Fruit fly (Drosophila melanogaster): ENCODE measurements around the gene CG31523.

The CG31523 gene

DNA sequence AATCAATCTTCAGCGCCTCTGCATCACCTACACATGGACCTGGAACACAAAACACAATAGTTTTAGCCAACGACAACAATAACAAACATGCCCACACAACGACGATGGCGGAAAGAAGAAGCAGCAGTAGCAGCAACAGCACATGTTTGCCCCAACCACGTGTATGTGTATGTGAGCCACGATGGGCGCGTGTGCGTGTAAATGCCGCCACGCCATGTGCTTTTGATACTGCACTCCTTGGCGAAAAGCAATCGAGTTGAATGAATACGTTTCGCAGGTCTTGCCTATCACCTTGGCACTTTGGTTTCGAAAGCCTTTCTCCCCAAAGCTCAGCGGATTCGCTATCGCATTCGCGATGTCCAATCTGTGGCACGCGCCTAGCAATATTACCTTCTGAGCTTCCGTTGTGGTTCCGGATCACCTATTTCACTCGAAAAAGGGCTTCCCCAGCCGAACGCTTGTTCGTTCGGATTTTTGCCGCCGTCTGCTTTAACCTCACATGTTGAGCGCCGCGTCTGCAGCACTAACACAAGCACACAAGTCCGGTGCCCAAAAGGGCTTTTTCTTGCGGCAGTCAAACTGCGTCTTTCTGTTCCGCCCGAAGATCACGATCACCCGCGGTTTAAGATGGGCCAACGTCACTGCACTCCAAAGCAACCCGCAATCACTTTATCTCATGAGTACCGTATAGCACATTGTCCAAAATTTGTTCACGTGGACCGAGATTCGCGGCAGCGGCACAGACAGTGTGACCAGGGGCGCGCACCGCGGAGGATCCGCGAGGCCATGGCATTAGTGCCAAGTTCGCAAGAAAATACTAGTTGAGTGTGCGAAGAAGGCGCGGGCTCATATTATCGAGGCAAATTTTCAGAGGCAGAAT, 50.2 kb downstream of the CG31523 start, which contains the start of gene srl (continued):
- TF ChIP-seq Hr51 (GFP tag; optimal IDR thresholded peaks at IDR 0.05) = no peak
- TF ChIP-seq stwl (tag; optimal IDR thresholded peaks at IDR 0.05) = peak; percentile 72
- TF ChIP-seq Dbx (GFP tag; IDR thresholded peaks at IDR 0.05) = peak; percentile 32; the same call in 2 of the 3 replicates
- peak; percentile 12; the same call in 1 of the 2 replicates for TF ChIP-seq Xrp1 (GFP tag; IDR thresholded peaks at IDR 0.05)
- TF ChIP-seq Deaf1 (tag; optimal IDR thresholded peaks at IDR 0.05) = peak; percentile 78
- no peak for TF ChIP-seq Chrac-16 (GFP tag; optimal IDR thresholded peaks at IDR 0.05)
- TF ChIP-seq stc (GFP tag; IDR thresholded peaks at IDR 0.05) = no peak
- TF ChIP-seq CG13624 (GFP tag; optimal IDR thresholded peaks at IDR 0.05) = no peak
- TF ChIP-seq CG11695 (GFP tag; IDR thresholded peaks at IDR 0.05) = no peak
- TF ChIP-seq esg (GFP tag; conservative IDR thresholded peaks at IDR 0.05) = no peak
- TF ChIP-seq CG6791 (GFP tag; IDR thresholded peaks at IDR 0.05; ENCODE audit: partially characterized antibody) = peak; percentile 53; the same call in 2 of the 3 replicates
- no peak for TF ChIP-seq CG17612 (GFP tag; IDR thresholded peaks at IDR 0.05)
- no peak for TF ChIP-seq CG31441 (GFP tag; IDR thresholded peaks at IDR 0.05)
- TF ChIP-seq gt (GFP tag; IDR thresholded peaks at IDR 0.05) = no peak
- TF ChIP-seq trem (tag; optimal IDR thresholded peaks at IDR 0.05) = peak; percentile 66
- TF ChIP-seq pfk (GFP tag; optimal IDR thresholded peaks at IDR 0.05) = peak; percentile 13
- TF ChIP-seq Atf-2 (GFP tag; optimal IDR thresholded peaks at IDR 0.05) = no peak
- TF ChIP-seq CG13123 (GFP tag; optimal IDR thresholded peaks at IDR 0.05) = no peak
- no peak for TF ChIP-seq eyg (GFP tag; optimal IDR thresholded peaks at IDR 0.05)
- no peak for TF ChIP-seq sc (optimal IDR thresholded peaks at IDR 0.05)
- no peak for TF ChIP-seq sc (GFP tag; optimal IDR thresholded peaks at IDR 0.05)
- no peak for TF ChIP-seq CG4707 (GFP tag; optimal IDR thresholded peaks at IDR 0.05)
- no peak for TF ChIP-seq Taf1 (GFP tag; IDR thresholded peaks at IDR 0.05)
- no peak for TF ChIP-seq CG2875 (GFP tag; optimal IDR thresholded peaks at IDR 0.05)
- no peak for TF ChIP-seq lola (GFP tag; optimal IDR thresholded peaks at IDR 0.05)
- no peak for TF ChIP-seq bsh (GFP tag; optimal IDR thresholded peaks at IDR 0.05)
- TF ChIP-seq ase (GFP tag; IDR thresholded peaks at IDR 0.05) = no peak
- no peak for TF ChIP-seq crol (GFP tag; IDR thresholded peaks at IDR 0.05)
- no peak for TF ChIP-seq CG11723 (GFP tag; optimal IDR thresholded peaks at IDR 0.05)
- no peak for TF ChIP-seq CG13775 (GFP tag; optimal IDR thresholded peaks at IDR 0.05)
- no peak for TF ChIP-seq crp (GFP tag; optimal IDR thresholded peaks at IDR 0.05)
- peak; percentile 23 for TF ChIP-seq shn (GFP tag; optimal IDR thresholded peaks at IDR 0.05)
- TF ChIP-seq rib (GFP tag; IDR thresholded peaks at IDR 0.05) = no peak
- TF ChIP-seq her (GFP tag; optimal IDR thresholded peaks at IDR 0.05) = peak; percentile 63
- no peak for TF ChIP-seq CG10209 (GFP tag; optimal IDR thresholded peaks at IDR 0.05)
- TF ChIP-seq jigr1 (GFP tag; IDR thresholded peaks at IDR 0.05) = no peak
- no peak for TF ChIP-seq CG8388 (GFP tag; optimal IDR thresholded peaks at IDR 0.05)
- no peak for TF ChIP-seq Camta (GFP tag; optimal IDR thresholded peaks at IDR 0.05)
- no peak for TF ChIP-seq ato (GFP tag; IDR thresholded peaks at IDR 0.05; ENCODE audit: partially characterized antibody)
- peak; percentile 94 for TF ChIP-seq CG34422 (GFP tag; IDR thresholded peaks at IDR 0.05)
- TF ChIP-seq CG34376 (GFP tag; optimal IDR thresholded peaks at IDR 0.05) = peak; percentile 51
- no peak for TF ChIP-seq ssp (GFP tag; IDR thresholded peaks at IDR 0.05)
- TF ChIP-seq CG9437 (GFP tag; optimal IDR thresholded peaks at IDR 0.05) = no peak
- TF ChIP-seq lilli (GFP tag; optimal IDR thresholded peaks at IDR 0.05) = peak; percentile 3
- no peak for TF ChIP-seq CG10959 (GFP tag; IDR thresholded peaks at IDR 0.05)
- no peak for TF ChIP-seq PHDP (tag; optimal IDR thresholded peaks at IDR 0.05)
- TF ChIP-seq TFAM (GFP tag; optimal IDR thresholded peaks at IDR 0.05) = no peak
- TF ChIP-seq CG8359 (GFP tag; optimal IDR thresholded peaks at IDR 0.05; ENCODE audit: borderline replicate concordance) = no peak
- no peak; the same call in 1 of the 2 replicates for TF ChIP-seq nerfin-2 (GFP tag; IDR thresholded peaks at IDR 0.05; ENCODE audit: partially characterized antibody)
